Fruit fly (Drosophila melanogaster): ENCODE results near the gene CG17129.

Gene CG17129

DNA sequence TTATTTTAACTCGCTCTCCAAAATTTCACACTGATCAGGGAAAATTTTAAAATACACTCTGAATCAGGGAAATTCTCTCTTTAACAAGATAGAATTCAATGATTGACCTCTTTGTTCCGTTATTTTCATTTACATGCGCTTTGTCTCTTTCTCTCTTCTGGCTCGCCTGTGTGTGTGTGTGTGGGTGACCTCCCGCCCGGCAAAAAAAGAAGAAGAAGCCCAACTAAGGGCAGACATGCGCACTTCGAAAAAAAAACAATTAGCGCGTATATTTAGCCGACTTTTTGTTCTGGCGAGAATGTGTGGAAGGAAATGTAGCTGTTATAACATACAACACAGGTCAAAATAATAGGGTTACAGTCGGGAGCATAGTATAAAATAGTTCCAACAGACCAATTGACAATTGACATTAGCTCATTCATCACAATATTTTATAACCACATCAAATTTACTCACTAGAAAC lies 2.3 kb upstream of the CG17129 start, which contains the start of gene CG3386 (continued):
- TF ChIP-seq lilli (GFP tag; optimal IDR thresholded peaks at IDR 0.05) = no peak
- TF ChIP-seq Gug (GFP tag; IDR thresholded peaks at IDR 0.05) = no peak
- TF ChIP-seq Elba2 (GFP tag; optimal IDR thresholded peaks at IDR 0.05) = no peak
- TF ChIP-seq CG7987 (GFP tag; optimal IDR thresholded peaks at IDR 0.05) = no peak
- no peak for TF ChIP-seq CG1233 (GFP tag; optimal IDR thresholded peaks at IDR 0.05)
- TF ChIP-seq sens (GFP tag) = peak; percentile 46
- peak; percentile 15 for TF ChIP-seq mam (GFP tag; optimal IDR thresholded peaks at IDR 0.05)
- no peak for TF ChIP-seq jing (GFP tag; optimal IDR thresholded peaks at IDR 0.05)
- TF ChIP-seq dm (GFP tag; optimal IDR thresholded peaks at IDR 0.05) = no peak
- TF ChIP-seq jigr1 (GFP tag; IDR thresholded peaks at IDR 0.05) = no peak
- TF ChIP-seq ash1 (GFP tag; optimal IDR thresholded peaks at IDR 0.05) = no peak
- no peak for TF ChIP-seq Hey (tag; optimal IDR thresholded peaks at IDR 0.05)
- no peak for TF ChIP-seq hth (optimal IDR thresholded peaks at IDR 0.05)
- no peak for TF ChIP-seq CG6765 (GFP tag; optimal IDR thresholded peaks at IDR 0.05)
- TF ChIP-seq CG8281 (tag; optimal IDR thresholded peaks at IDR 0.05) = no peak
- no peak for TF ChIP-seq klu (GFP tag; IDR thresholded peaks at IDR 0.05)
- TF ChIP-seq Ets65A (GFP tag) = peak; percentile 62
- TF ChIP-seq Oli (tag; optimal IDR thresholded peaks at IDR 0.05) = no peak
- no peak for TF ChIP-seq Hmx (GFP tag; optimal IDR thresholded peaks at IDR 0.05)
- peak; percentile 51 for TF ChIP-seq gfzf (GFP tag; optimal IDR thresholded peaks at IDR 0.05)
- TF ChIP-seq CG10321 (GFP tag; IDR thresholded peaks at IDR 0.05) = no peak
- TF ChIP-seq ERR (GFP tag; optimal IDR thresholded peaks at IDR 0.05) = peak; percentile 18
- no peak for TF ChIP-seq zen2 (GFP tag; IDR thresholded peaks at IDR 0.05; ENCODE audit: partially characterized antibody)
- TF ChIP-seq cg (GFP tag; optimal IDR thresholded peaks at IDR 0.05) = peak; percentile 67
- TF ChIP-seq esg (GFP tag; conservative IDR thresholded peaks at IDR 0.05) = no peak
- peak; percentile 7 for TF ChIP-seq gro (GFP tag; optimal IDR thresholded peaks at IDR 0.05)
- no peak for TF ChIP-seq Sin3A (optimal IDR thresholded peaks at IDR 0.05)
- peak; percentile 14; the same call in 1 of the 2 replicates for TF ChIP-seq aop (GFP tag; IDR thresholded peaks at IDR 0.05)
- TF ChIP-seq ewg (GFP tag; optimal IDR thresholded peaks at IDR 0.05) = peak; percentile 75
- TF ChIP-seq mirr (GFP tag; optimal IDR thresholded peaks at IDR 0.05) = no peak
- no peak for TF ChIP-seq Dfd (GFP tag; optimal IDR thresholded peaks at IDR 0.05)
- no peak for TF ChIP-seq Camta (GFP tag; optimal IDR thresholded peaks at IDR 0.05)
- TF ChIP-seq sim (GFP tag; IDR thresholded peaks at IDR 0.05) = no peak
- peak; percentile 36 for TF ChIP-seq CG17385 (GFP tag; optimal IDR thresholded peaks at IDR 0.05)
- TF ChIP-seq Pdp1 (GFP tag; optimal IDR thresholded peaks at IDR 0.05) = peak in 1 of 2 experiments; percentile 58
- TF ChIP-seq tap (tag; optimal IDR thresholded peaks at IDR 0.05) = no peak
- no peak for TF ChIP-seq CG9932 (GFP tag; IDR thresholded peaks at IDR 0.05)

DNA sequence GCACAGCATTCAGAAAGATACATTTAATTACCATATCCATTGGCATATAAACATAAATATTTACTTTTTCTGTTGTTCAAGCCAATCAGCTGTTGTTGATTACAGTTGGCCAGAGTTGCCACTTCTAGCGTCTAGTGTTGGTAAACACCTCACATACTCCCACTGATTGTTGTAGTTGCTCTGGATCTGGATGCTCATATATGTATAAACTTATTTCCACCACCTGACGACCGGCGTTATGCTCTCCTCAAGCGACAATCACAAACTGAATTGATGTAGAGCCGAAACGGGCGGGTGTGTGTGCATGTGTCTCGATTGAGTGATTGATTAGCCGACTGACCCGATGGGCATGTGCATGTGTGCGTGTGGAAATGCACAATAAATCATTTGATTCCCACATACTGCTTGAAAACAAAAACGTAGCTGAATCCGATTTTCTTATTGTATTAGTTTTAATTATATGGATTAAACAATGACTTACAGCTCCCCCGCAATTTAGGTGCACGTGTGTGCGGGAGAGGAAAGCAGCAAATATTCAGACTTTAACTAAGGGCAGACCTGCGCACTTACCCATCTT lies 1.8 kb upstream of the CG17129 start:
- TF ChIP-seq CG6254 (GFP tag; optimal IDR thresholded peaks at IDR 0.05) (no peak), salm (tag; optimal IDR thresholded peaks at IDR 0.05) (peak; percentile 13), Ets97D (GFP tag; optimal IDR thresholded peaks at IDR 0.05) (peak; percentile 63), btn (GFP tag; optimal IDR thresholded peaks at IDR 0.05) (no peak), cad (GFP tag; optimal IDR thresholded peaks at IDR 0.05) (peak; percentile 33), twi (tag; optimal IDR thresholded peaks at IDR 0.05) (peak; percentile 46), Max (GFP tag; optimal IDR thresholded peaks at IDR 0.05) (peak; percentile 27), nom (GFP tag; optimal IDR thresholded peaks at IDR 0.05) (peak; percentile 20), sr (GFP tag; IDR thresholded peaks at IDR 0.05) (peak; percentile 97), Lhr (GFP tag; optimal IDR thresholded peaks at IDR 0.05) (peak; percentile 50), CG3847 (GFP tag; IDR thresholded peaks at IDR 0.05) (peak; percentile 79), CG2889 (GFP tag; IDR thresholded peaks at IDR 0.05) (no peak), her (GFP tag; optimal IDR thresholded peaks at IDR 0.05) (no peak), CG6813 (GFP tag; optimal IDR thresholded peaks at IDR 0.05) (peak; percentile 45), bigmax (GFP tag; optimal IDR thresholded peaks at IDR 0.05) (peak; percentile 13), shn (GFP tag; optimal IDR thresholded peaks at IDR 0.05) (peak; percentile 11), otp (GFP tag; IDR thresholded peaks at IDR 0.05) (no peak; the same call in 2 of the 3 replicates)
